Worm (Caenorhabditis elegans): ENCODE data around the gene Y110A2AL.2.

ce11 chrII:2856114-2856513 lies 11.7 kb upstream of the Y110A2AL.2 start:
- TF ChIP-seq mxl-2 (GFP tag; conservative IDR thresholded peaks at IDR 0.05) (no peak), ZK546.5 (tag; optimal IDR thresholded peaks at IDR 0.05) (no peak), lin-15B (tag; optimal IDR thresholded peaks at IDR 0.05) (no peak), snpc-4 (tag; optimal IDR thresholded peaks at IDR 0.05) (no peak), nhr-237 (tag; optimal IDR thresholded peaks at IDR 0.05) (no peak), ztf-11 (tag; optimal IDR thresholded peaks at IDR 0.05) (no peak), tag-97 (GFP tag; IDR thresholded peaks at IDR 0.05) (no peak), pqm-1 (tag; optimal IDR thresholded peaks at IDR 0.05) (no peak), Y105C5A.15 (GFP tag; IDR thresholded peaks at IDR 0.05) (no peak), nhr-76 (tag; optimal IDR thresholded peaks at IDR 0.05) (no peak), aly-2 (tag; optimal IDR thresholded peaks at IDR 0.05) (no peak), spr-1 (tag; optimal IDR thresholded peaks at IDR 0.05) (no peak), ceh-44 (GFP tag; IDR thresholded peaks at IDR 0.05) (no peak), skn-1 (tag; optimal IDR thresholded peaks at IDR 0.05) (no peak)

Measured in whole organism, L4 larva.